Fruit fly (Drosophila melanogaster) ovary, adult (tissue): ENCODE results near the gene shv.

Source experiments
- CG17801 ChIP-seq: fragments of 200-800 bp; optimal IDR thresholded peaks from 2 replicates; lab custom pipeline; 2019; ENCODE audit warnings: missing biosample characterization, mild to moderate bottlenecking, missing genetic modification characterization, moderate library complexity; ENCODE audit not compliant: partially characterized antibody

shv gene

DNA sequence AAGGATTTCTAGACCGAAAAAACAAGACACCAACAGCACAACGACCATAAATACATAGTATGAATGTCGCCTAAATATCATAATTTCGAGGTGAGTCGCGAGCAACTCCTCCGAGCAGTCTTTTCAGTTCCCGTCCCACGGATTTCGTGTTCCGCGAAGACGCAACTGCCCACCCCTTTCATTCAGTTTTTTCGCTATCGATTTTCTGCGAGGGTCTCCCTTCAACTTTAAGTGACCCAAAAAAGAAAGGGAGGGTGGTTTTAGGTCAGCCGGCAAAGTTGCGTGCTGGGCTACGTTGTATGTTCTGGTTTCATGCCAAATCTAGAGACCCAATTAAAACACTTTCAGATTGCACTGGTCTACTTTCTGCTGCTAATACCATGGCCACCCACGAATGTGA is 2.8 kb downstream of the shv start:
- TF ChIP-seq CG17801 (GFP tag; lab: Kevin White, UChicago) = no peak

DNA sequence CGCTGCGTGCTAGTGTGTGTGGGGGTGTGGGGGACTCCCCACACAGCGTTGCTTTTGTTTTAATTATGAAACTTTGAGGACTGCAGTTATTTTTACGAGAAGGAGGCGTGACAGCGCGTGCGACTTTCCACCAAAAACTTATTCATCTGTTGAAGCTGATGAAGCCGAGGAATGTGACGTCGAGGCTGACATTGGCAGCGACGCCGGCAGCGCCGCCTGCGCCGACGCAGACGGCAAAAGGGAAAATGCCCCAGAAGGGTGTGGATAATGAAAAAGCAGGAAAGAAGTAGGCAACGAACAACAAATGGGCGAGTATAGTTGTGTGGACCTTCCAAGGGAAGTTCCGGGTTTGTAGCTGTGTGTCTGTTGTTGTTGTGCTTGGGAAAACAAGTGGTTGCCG is 14.8 kb downstream of the shv start:
- no peak for TF ChIP-seq CG17801 (GFP tag; lab: Kevin White, UChicago)

DNA sequence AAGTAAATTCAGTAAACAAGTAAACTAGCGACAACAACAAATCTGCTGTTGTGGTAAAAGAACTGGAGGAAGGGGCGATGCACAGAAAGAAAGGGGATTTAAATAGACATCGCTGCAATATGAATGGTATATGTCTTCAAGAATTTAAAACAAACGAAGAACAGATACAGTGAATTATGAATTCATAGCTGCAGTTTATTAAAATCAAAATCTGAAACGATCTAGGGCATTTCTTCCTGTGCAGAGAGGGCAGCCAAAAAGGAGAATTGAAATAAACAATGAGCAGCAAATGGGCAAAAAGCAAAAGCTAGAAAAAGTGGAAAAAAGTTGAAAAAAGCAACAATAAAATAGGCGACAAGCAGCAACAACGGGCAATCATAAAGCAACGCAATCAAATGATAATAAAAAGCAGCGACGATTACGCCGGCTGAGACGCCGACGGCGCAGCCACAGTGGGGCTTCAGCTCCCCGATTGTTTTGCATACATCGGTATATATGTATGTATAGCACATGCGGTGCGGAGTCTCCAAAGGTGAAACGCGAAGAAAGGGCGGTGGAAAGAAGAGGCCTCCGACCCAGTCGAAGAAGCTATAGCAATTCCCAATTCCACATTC is 15.9 kb downstream of the shv start:
- peak; percentile 33 for TF ChIP-seq CG17801 (GFP tag; lab: Kevin White, UChicago)

DNA sequence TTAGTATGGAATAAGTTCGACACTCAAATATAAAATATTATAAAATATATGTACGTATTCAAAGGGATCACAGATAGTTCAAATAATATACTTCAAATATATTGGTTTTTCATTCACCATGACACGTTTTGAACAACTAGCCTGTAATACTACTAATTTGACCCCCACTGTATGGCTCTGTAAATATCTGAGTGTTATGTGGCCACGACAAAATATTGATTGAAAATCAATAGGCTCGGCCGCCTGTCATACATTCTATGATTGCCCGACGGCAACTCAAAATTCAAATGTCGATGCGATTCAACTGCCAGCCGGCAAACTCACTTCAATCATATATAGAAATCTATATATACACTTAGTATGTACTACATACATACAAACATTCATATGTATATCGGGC is 17.0 kb downstream of the shv start:
- no peak for TF ChIP-seq CG17801 (GFP tag; lab: Kevin White, UChicago)

DNA sequence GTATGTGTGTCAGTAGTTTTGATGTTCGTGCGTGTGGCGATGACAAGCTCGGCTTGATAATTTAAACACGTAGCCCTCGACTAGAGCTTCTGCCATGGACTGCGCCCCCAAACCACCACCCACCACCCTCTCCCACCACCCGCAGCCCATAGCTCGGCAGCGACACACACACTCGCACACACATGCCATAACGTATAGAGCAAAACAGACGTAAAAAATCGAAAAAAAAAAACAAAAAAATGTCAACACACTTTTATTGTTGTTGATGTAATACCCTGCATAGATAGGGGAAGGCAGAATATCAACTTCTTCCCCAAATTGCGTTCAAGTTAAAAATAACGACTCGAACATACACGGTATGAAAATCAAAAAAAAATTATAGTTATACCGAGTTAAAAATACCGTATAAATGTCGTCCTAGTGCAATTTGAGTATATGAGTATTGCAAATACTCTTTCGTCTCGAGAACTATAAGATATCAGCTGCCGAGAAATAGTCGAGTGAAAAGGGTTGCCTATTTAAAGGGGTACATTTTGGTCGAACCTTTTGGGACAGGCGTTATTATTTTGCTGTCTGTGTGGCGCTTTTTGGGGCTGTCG is 17.5 kb downstream of the shv start:
- no peak for TF ChIP-seq CG17801 (GFP tag; lab: Kevin White, UChicago)

DNA sequence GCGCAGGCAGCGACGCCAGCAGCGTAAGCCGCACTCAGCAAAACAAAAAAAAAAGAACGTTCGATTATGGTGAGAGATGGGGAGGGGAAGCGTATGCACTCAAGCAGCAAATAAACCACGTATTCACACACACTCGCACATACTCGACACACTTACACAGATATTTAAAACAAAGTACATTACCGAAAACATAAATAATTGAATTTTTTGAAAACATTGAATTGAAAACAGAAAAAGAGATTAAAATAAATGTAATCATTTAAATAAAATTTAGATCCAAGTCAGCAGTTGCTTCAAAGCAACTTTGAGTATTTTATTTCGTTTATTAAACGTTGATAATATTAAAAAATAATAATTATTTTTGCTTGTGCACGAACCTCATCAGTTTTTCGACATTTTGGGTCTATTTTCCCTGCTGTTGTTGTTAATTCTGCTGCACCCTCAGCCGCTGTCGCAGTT is 18.1 kb downstream of the shv start:
- peak; percentile 92 for TF ChIP-seq CG17801 (GFP tag; lab: Kevin White, UChicago)

DNA sequence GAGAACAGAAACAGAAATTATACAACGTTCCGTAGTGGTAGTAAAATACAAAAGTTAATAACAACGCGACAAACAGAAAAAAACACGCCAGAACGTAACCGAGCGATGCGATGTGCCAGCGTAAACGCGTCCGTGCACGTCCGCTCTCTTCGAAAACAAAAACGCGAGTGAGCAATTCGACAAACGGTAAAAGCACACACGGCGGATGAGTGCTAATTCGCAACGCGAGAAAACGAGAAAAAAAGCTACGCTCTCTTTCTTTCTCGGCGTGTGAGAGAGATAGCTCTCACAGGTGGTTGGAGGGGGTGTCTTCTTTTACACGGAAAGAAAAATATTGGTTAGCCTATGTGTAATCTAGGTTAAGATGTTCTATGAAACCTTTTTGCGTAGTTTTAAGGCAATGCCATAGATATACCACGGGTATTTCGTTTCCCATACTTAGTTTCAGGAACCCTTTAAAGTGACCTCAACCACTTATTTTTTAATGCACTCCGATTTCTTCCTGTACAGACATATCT is 19.2 kb downstream of the shv start, which contains the start of gene CG4297:
Gene CG4297 (minus strand): TSS at position 128 of the 518 bp plus-strand sequence.
- peak; percentile 91 for TF ChIP-seq CG17801 (GFP tag; lab: Kevin White, UChicago)

DNA sequence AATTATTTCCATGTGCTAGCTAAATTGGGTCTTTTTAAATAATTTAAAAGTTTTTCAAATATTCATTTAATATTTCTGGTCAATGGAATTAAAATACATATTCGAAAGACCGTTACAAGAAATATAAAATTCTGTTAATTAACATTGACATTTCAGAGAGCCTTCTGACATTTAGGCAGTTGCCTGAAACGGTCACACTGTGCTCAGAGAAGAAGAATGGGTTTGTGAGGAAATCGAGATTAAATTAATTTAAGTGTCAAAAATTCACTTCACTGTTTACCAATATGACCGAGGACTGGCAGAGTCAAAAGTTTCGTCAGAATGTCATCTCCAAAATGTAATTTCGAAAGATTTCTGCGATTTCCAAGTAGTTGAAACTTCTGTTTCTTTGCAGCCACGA is 19.9 kb downstream of the shv start, which contains the start of gene MED15:
Gene MED15 (plus strand): TSS at position 185 of the 400 bp plus-strand sequence.
- TF ChIP-seq CG17801 (GFP tag; lab: Kevin White, UChicago) = peak; percentile 22

- TF ChIP-seq CG17801 (GFP tag; lab: Kevin White, UChicago) = no peak
Observed at dm6 chr2L:475920-476319, 23.0 kb downstream of the shv start, which contains the start of gene ush. TSS of gene ush (plus strand) at chr2L:476220.

DNA sequence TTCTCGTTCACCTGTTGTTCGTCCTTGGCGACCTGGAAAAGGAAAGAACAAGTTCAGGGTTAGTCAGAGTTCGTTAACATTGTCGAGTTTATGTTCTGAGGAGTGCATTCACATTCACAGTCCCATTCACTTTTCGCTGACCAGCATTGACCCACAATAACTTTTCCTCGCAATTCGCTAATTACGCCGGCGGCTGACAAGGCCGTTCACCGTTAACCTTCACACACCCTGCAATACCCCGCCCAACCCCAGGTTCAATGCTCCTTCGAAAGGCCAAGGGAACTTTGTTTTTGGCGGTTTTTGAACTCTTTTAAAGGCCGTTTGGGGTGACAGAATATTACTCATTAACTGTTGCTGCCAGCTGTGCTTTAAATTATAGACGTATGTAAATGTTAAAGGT is 25.3 kb downstream of the shv start:
- no peak for TF ChIP-seq CG17801 (GFP tag; lab: Kevin White, UChicago)

DNA sequence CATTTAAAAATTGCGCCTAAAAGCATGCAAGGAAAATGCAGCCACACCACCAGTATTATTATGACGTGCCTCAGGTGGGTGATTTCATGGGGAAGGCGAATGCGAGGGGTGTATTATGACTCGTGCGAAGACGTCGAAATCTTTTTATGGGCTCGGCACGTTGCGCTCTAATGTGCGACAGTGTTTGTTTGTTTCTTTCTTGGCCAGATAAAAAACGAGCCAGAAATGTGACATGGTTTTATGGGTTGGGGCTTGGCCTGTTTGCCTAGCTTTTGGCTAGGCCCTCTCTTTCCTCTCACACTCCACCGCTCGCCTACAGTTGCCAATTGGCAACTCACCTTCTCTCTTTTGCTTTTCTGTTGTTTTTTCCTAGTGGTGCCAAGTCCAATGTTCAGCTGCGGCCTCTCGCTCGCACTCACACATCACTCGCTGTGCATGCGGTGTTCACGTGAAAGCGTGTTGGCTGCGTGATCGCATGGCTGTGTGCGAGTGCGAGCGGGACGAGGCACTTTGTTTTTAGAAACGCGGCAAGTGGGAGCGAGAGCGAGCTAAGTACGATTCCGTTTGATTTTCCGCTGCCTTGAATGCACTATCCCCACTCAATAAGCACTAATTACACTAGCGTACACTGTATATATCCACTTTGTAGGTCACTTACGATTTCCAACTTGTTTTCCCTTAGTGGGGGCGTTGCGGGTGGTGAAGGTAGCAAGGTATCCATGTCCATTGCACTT is 26.0 kb downstream of the shv start:
- TF ChIP-seq CG17801 (GFP tag; lab: Kevin White, UChicago) = peak; percentile 88

dm6 chr2L:479483-480195 is 26.7 kb downstream of the shv start, which contains the start of gene cbt:
TSS of gene cbt (minus strand) at chr2L:479688.
- peak; percentile 82 for TF ChIP-seq CG17801 (GFP tag; lab: Kevin White, UChicago)

- TF ChIP-seq CG17801 (GFP tag; lab: Kevin White, UChicago) = no peak
Observed at dm6 chr2L:480196-480511, 27.2 kb downstream of the shv start.

DNA sequence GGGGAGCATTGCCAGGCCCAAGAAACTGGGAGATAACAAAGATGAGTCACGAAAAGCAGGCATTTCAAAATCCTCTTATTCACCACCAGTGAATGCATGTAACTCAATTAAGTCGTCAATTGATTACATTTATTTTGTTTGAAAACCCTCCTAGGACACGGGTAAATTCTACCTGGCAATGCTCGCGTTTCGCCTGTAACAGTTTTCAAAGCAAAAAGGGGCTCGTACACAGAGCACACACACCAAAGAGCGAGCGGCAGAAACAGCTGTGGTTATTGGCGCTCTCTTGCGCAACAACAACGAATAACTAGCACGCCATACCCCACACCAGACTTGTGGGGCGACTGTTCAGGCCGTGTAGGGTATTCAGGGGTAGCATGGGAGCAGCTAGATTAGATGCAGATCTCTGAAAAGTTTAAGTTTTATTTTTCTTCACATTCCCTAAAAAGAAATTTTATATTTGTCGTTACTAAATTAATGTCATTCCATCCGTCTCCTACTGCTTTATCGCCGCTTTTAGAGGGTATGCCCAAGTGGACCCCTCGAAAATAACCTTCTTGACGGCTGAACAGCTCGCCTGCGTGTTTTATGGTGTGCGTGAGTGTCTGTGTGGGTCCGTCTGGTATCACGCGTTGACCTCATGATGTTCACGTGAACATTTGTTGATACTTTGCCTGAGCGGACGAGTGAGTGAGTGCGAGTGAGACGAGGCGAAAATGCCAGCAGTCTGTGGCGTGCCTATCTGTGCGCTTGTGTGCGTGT is 27.9 kb downstream of the shv start:
- peak; percentile 99 for TF ChIP-seq CG17801 (GFP tag; lab: Kevin White, UChicago)
